Worm (Caenorhabditis elegans): ENCODE measurements around the gene Y32H12A.7.

DNA sequence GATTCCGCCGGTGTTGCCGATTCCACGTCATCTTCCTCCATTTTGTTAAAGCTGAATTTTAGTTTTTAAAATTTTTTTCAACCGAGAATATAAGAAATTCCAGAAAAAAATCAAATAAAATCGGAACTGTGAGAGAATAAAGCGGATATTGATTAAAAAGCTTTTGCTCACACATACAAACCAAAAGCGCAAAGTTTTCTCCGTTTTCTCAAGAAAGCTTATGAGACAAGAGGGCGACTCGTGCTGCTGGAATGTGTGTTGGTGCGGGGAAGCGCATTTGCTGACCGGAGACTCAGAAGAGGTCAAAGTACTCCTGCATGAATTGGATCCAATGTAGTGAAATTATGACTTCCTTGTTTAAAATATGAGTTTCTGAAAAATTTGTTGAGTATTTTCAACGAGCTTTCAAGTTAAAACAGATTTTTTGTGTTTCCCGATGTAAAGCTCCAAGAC is 5.3 kb downstream of the Y32H12A.7 start, which contains the start of gene paqr-2:
- TF ChIP-seq blmp-1 (tag; optimal IDR thresholded peaks at IDR 0.05) = no peak
- TF ChIP-seq ces-1 (GFP tag; optimal IDR thresholded peaks at IDR 0.05) = no peak
- TF ChIP-seq bed-3 (GFP tag; optimal IDR thresholded peaks at IDR 0.05) = no peak
- TF ChIP-seq unc-39 (tag; optimal IDR thresholded peaks at IDR 0.05) = no peak
- TF ChIP-seq unc-62 (GFP tag; optimal IDR thresholded peaks at IDR 0.05) = no peak
- TF ChIP-seq snpc-4 (tag; optimal IDR thresholded peaks at IDR 0.05) = no peak
- no peak for TF ChIP-seq ztf-11 (tag; optimal IDR thresholded peaks at IDR 0.05)
- no peak for TF ChIP-seq nhr-237 (tag; optimal IDR thresholded peaks at IDR 0.05)
- no peak for TF ChIP-seq M03D4.4 (tag; optimal IDR thresholded peaks at IDR 0.05)
- TF ChIP-seq elt-3 (tag; optimal IDR thresholded peaks at IDR 0.05) = no peak
- peak; percentile 31 for TF ChIP-seq lsy-2 (tag; optimal IDR thresholded peaks at IDR 0.05)
- TF ChIP-seq nhr-76 (tag; optimal IDR thresholded peaks at IDR 0.05) = no peak

Data from whole organism, mixed stage, embryonic.